Fruit fly (Drosophila melanogaster) whole organism, wandering third instar larva: ENCODE data around the gene CG9016.

Source experiments
- CG32264 ChIP-seq: fragments of 200-800 bp; sonication (Bioruptor generic); optimal IDR thresholded peaks from 2 replicates; lab custom pipeline; 2016; ENCODE audit warnings: missing biosample characterization, missing genetic modification characterization
- CG9705 ChIP-seq: fragments of 200-800 bp; sonication (Bioruptor generic); optimal IDR thresholded peaks from 2 replicates; lab custom pipeline; 2018; ENCODE audit warnings: missing biosample characterization, mild to moderate bottlenecking, missing genetic modification characterization
- Dfd ChIP-seq: fragments of >200 bp; optimal IDR thresholded peaks from 2 replicates; lab custom pipeline; 2017; ENCODE audit warnings: missing biosample characterization, missing genetic modification characterization
- Dif ChIP-seq: fragments of 200-275, 200-300 bp; sonication (Bioruptor generic); optimal IDR thresholded peaks from 2 replicates; lab custom pipeline; 2018; ENCODE audit warnings: missing biosample characterization, missing genetic modification characterization; ENCODE audit not compliant: partially characterized antibody
- GATAd ChIP-seq: sonication (Bioruptor generic); optimal IDR thresholded peaks from 2 replicates; lab custom pipeline; 2016; ENCODE audit warnings: missing biosample characterization, missing genetic modification characterization
- HLH106 ChIP-seq: fragments of 200-800 bp; optimal IDR thresholded peaks from 3 replicates; lab custom pipeline; 2019; ENCODE audit warnings: missing biosample characterization, mild to moderate bottlenecking, missing genetic modification characterization, moderate library complexity
- Hnf4 ChIP-seq: fragments of 200-800 bp; sonication (Bioruptor generic); optimal IDR thresholded peaks from 2 replicates; lab custom pipeline; 2016; ENCODE audit warnings: missing biosample characterization, mild to moderate bottlenecking, missing genetic modification characterization
- Hr83 ChIP-seq: fragments of 200-300 bp; sonication (Bioruptor generic); optimal IDR thresholded peaks from 2 replicates; lab custom pipeline; 2016; ENCODE audit warnings: missing biosample characterization, mild to moderate bottlenecking, missing genetic modification characterization, moderate library complexity; ENCODE audit not compliant: poor library complexity, severe bottlenecking
- Myc ChIP-seq: fragments of >200 bp; optimal IDR thresholded peaks from 2 replicates; lab custom pipeline; 2017
- N ChIP-seq: fragments of >200 bp; optimal IDR thresholded peaks from 2 replicates; lab custom pipeline; 2018; ENCODE audit warnings: missing biosample characterization, missing external identifiers, missing genetic modification characterization
- Rel ChIP-seq, 2 experiments: fragments of 200-800 bp; sonication (Bioruptor generic) in 1 of 2; optimal IDR thresholded peaks; 2 replicates in 1 of 2; 3 replicates in 1 of 2; lab custom pipeline; 2016 to 2019; ENCODE audit warnings: mild to moderate bottlenecking in 2 of 2, missing biosample characterization in 2 of 2, missing genetic modification characterization in 2 of 2, moderate library complexity in 1 of 2
- Vsx2 ChIP-seq: fragments of 200-300, 225-300 bp; sonication (Bioruptor generic); optimal IDR thresholded peaks from 2 replicates; lab custom pipeline; 2018; ENCODE audit warnings: missing biosample characterization, missing genetic modification characterization; ENCODE audit not compliant: partially characterized antibody
- br ChIP-seq: fragments of 200-800 bp; sonication (Bioruptor generic); optimal IDR thresholded peaks from 2 replicates; lab custom pipeline; 2016; ENCODE audit warnings: missing biosample characterization, missing genetic modification characterization
- brk ChIP-seq: fragments of 200-800 bp; sonication (Bioruptor generic); optimal IDR thresholded peaks from 2 replicates; lab custom pipeline; 2016; ENCODE audit warnings: missing biosample characterization, mild to moderate bottlenecking, missing genetic modification characterization
- dl ChIP-seq, 2 experiments: fragments of 175-275, 200-275 bp in 1 of 2; fragments of 200-275 bp in 1 of 2; sonication (Bioruptor generic); optimal IDR thresholded peaks; lab custom pipeline; 2018; ENCODE audit warnings: mild to moderate bottlenecking in 2 of 2, missing biosample characterization in 2 of 2, missing genetic modification characterization in 2 of 2, moderate library complexity in 2 of 2; ENCODE audit not compliant: partially characterized antibody in 2 of 2, insufficient read depth in 1 of 2
- dsf ChIP-seq: sonication (Bioruptor generic); optimal IDR thresholded peaks from 2 replicates; lab custom pipeline; 2016; ENCODE audit warnings: missing biosample characterization, missing genetic modification characterization, borderline replicate concordance
- foxo ChIP-seq, 2 experiments: fragments of 200-800 bp; sonication (Bioruptor generic); optimal IDR thresholded peaks; 2 replicates in 1 of 2; 3 replicates in 1 of 2; lab custom pipeline; 2016 to 2017; ENCODE audit warnings: missing biosample characterization in 2 of 2, missing genetic modification characterization in 2 of 2
- fru ChIP-seq: fragments of 200-800 bp; sonication (Bioruptor generic); optimal IDR thresholded peaks from 3 replicates; lab custom pipeline; 2016; ENCODE audit warnings: missing biosample characterization, mild to moderate bottlenecking, missing genetic modification characterization
- h ChIP-seq: fragments of 200-800 bp; sonication (Bioruptor generic); optimal IDR thresholded peaks from 3 replicates; lab custom pipeline; 2016; ENCODE audit warnings: missing biosample characterization, mild to moderate bottlenecking, missing genetic modification characterization
- pan ChIP-seq: fragments of >200 bp; optimal IDR thresholded peaks from 2 replicates; lab custom pipeline; 2017
- rgr ChIP-seq: fragments of 200-800 bp; sonication (Bioruptor generic); optimal IDR thresholded peaks from 3 replicates; lab custom pipeline; 2016; ENCODE audit warnings: missing biosample characterization, mild to moderate bottlenecking, missing genetic modification characterization
- sage ChIP-seq: fragments of 200-800 bp; sonication (Bioruptor generic); optimal IDR thresholded peaks from 2 replicates; lab custom pipeline; 2016; ENCODE audit warnings: missing biosample characterization, mild to moderate bottlenecking, missing genetic modification characterization
- sv ChIP-seq: fragments of 200-800 bp; sonication (Bioruptor generic); optimal IDR thresholded peaks from 3 replicates; lab custom pipeline; 2016; ENCODE audit warnings: missing biosample characterization, missing genetic modification characterization
- tai ChIP-seq: sonication (Bioruptor generic); optimal IDR thresholded peaks from 2 replicates; lab custom pipeline; 2016; ENCODE audit warnings: missing biosample characterization, missing genetic modification characterization
- usp ChIP-seq: fragments of >200 bp; optimal IDR thresholded peaks from 2 replicates; lab custom pipeline; 2017; ENCODE audit warnings: missing biosample characterization, missing genetic modification characterization

The CG9016 gene

dm6 chr2L:5969559-5969958 is 46.1 kb upstream of the CG9016 start, which contains the start of gene Ucp4B:
Ucp4B (plus strand) TSS chr2L:5969859.
- TF ChIP-seq Hr83 (GFP tag; lab: Kevin White, UChicago) (no peak), h (GFP tag; lab: Kevin White, UChicago) (no peak), usp (no peak)

- TF ChIP-seq tai: no peak
- no peak for TF ChIP-seq h (GFP tag; lab: Kevin White, UChicago)
- no peak for TF ChIP-seq N
- no peak for TF ChIP-seq Hr83 (GFP tag; lab: Kevin White, UChicago)
- TF ChIP-seq sage: no peak
- no peak for TF ChIP-seq GATAd (GFP tag; lab: Kevin White, UChicago)
- TF ChIP-seq brk (GFP tag; lab: Kevin White, UChicago): no peak
- no peak for TF ChIP-seq Dif (GFP tag; lab: Kevin White, UChicago)
- TF ChIP-seq Rel (GFP tag; optimal IDR thresholded peaks at IDR 0.05; lab: Kevin White, UChicago): no peak
- TF ChIP-seq Rel (tag; optimal IDR thresholded peaks at IDR 0.05; lab: Kevin White, UChicago): no peak
- no peak for TF ChIP-seq pan (lab: Kevin White, UChicago)
- TF ChIP-seq fru (GFP tag; lab: Kevin White, UChicago): no peak
- TF ChIP-seq, all 38 proteins: peak for 0
Observed at dm6 chr2L:5967702-5968616, 44.5 kb upstream of the CG9016 start, which contains the start of the genes CG13992 and Ucp4C. CG13992 (minus strand) TSS chr2L:5967752. Ucp4C (plus strand) TSS chr2L:5968566.

- TF ChIP-seq br (GFP tag; lab: Kevin White, UChicago): no peak
- TF ChIP-seq, all 38 proteins: peak for 0
Observed at dm6 chr2L:5964851-5965250, 41.4 kb upstream of the CG9016 start, which contains the start of gene psd. psd (minus strand) TSS chr2L:5964951.

- TF ChIP-seq HLH106: no peak
- no peak for TF ChIP-seq Vsx2 (GFP tag; lab: Kevin White, UChicago)
- no peak for TF ChIP-seq foxo (GFP tag; optimal IDR thresholded peaks at IDR 0.05; lab: Kevin White, UChicago)
- no peak for TF ChIP-seq CG32264 (GFP tag; lab: Kevin White, UChicago)
- TF ChIP-seq rgr (GFP tag; lab: Kevin White, UChicago): no peak
- TF ChIP-seq Dfd (GFP tag; lab: Kevin White, UChicago): no peak
- no peak for TF ChIP-seq Dif (GFP tag; lab: Kevin White, UChicago)
- TF ChIP-seq br (GFP tag; lab: Kevin White, UChicago): no peak
- no peak for TF ChIP-seq sv (GFP tag; lab: Kevin White, UChicago)
Observed at dm6 chr2L:5964211-5964610, 40.8 kb upstream of the CG9016 start.

- TF ChIP-seq Vsx2 (GFP tag; lab: Kevin White, UChicago) (no peak), Myc (lab: Kevin White, UChicago) (no peak), GATAd (GFP tag; lab: Kevin White, UChicago) (no peak), HLH106 (no peak), CG32264 (GFP tag; lab: Kevin White, UChicago) (no peak), Hnf4 (GFP tag; lab: Kevin White, UChicago) (no peak), pan (lab: Kevin White, UChicago) (no peak), dl (GFP tag; optimal IDR thresholded peaks at IDR 0.05; lab: Kevin White, UChicago; ENCODE audit: insufficient read depth in 1 of 2, partially characterized antibody in 2 of 2) (no peak), CG9705 (no peak), dsf (GFP tag; lab: Kevin White, UChicago) (no peak), h (GFP tag; lab: Kevin White, UChicago) (no peak)
Observed at dm6 chr2L:5963251-5963650, 39.8 kb upstream of the CG9016 start.
